Fruit fly (Drosophila melanogaster) whole organism, embryonic: ENCODE measurements around the gene Rbfox1.

Experiments
- Bdp1 ChIP-seq: fragments of 200-800 bp; sonication (Bioruptor generic); optimal IDR thresholded peaks from 3 replicates; lab custom pipeline; 2016; ENCODE audit warnings: missing biosample characterization, missing genetic modification characterization
- CG16813 ChIP-seq: fragments of 200-800 bp; sonication (Bioruptor generic); IDR thresholded peaks from 3 replicates; pipeline ENCODE4 v1.3.6; 2022; ENCODE audit warnings: missing biosample characterization, missing genetic modification characterization; ENCODE audit not compliant: partially characterized antibody
- Hr78 ChIP-seq, 2 experiments: fragments of 200-800 bp in 1 of 2; fragments of >200 bp in 1 of 2; sonication (Bioruptor generic) in 1 of 2; optimal IDR thresholded peaks; 2 replicates each; lab custom pipeline; 2017 to 2019; ENCODE audit warnings: missing biosample characterization in 2 of 2, missing genetic modification characterization in 2 of 2, mild to moderate bottlenecking in 1 of 2, moderate library complexity in 1 of 2
- bsh ChIP-seq, 2 experiments: fragments of 200-800 bp; sonication (Bioruptor generic); optimal IDR thresholded peaks; 2 replicates each; lab custom pipeline; 2017 to 2018; ENCODE audit warnings: mild to moderate bottlenecking in 2 of 2, missing biosample characterization in 2 of 2, missing genetic modification characterization in 2 of 2, moderate library complexity in 1 of 2
- dati ChIP-seq: fragments of 200-800 bp; sonication (Bioruptor generic); IDR thresholded peaks from 2 replicates; pipeline ENCODE4 v1.3.6; 2022; ENCODE audit warnings: missing biosample characterization, missing genetic modification characterization

DNA sequence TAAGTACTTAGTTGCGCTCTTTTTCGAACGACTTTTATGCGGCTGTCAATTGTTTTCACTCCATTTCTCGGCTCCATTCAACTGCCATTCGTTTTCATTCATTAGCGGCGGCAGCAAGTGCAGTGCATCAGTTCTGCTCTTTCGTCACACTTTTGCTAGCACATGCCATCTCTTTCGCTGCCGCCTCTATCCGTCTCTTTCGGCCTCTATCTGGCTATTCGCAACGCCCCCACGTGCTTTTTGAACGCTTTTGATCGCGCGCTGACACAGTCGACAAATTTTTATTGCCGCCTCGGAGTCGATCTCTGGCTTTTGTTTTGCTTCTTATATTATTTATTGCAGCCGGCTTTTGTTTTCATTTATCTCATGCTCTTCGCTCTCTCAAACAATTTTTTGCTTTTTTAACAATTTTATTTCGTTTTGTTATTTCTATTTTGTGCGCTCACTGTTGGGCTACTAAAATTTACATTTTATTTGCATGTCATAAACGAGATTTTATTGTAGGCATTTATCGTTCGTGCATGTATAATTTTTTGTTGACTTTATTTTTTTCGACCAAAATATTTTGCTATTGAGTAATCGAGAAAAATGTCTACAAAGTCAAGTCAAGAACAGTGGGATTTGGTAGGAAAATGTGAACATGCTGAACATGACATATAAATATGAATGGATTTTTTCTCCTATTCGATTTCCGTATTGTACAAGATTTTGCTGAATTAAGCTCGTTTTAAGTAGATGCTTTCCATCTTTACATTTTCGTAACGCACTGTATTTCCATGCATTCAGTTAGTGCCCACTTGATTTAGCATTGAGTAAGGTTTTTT is 41.4 kb downstream of the Rbfox1 start:
- no peak for TF ChIP-seq dati
- no peak for TF ChIP-seq CG16813 (GFP tag; lab: Robert Waterston, UW)
- no peak for TF ChIP-seq Hr78 (GFP tag; optimal IDR thresholded peaks at IDR 0.05; lab: Kevin White, UChicago)
- no peak for TF ChIP-seq Bdp1 (GFP tag; lab: Kevin White, UChicago)
- no peak for TF ChIP-seq bsh (GFP tag; optimal IDR thresholded peaks at IDR 0.05; lab: Kevin White, UChicago)
